Worm (Caenorhabditis elegans): ENCODE measurements around the gene F36G3.3.

The F36G3.3 gene

DNA sequence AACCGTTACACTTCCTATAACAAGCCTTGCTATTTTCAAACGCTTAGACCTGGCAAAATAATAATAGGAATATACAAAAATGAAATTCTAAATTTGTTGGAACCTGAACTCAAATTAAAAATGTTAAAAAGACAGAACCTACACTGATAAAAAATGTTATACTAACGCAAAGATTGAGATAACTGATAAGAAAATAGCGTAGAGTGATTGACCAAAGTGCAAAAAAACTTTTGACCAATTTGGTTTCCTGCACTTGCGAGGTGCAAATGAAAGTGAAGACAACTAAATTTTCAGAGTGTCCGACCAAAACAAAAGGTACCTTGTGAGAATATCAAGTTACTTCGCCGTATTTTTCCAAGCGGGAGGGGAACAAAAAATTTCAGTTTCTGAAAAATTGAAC is 3.1 kb upstream of the F36G3.3 start:
- TF ChIP-seq daf-16 (GFP tag; optimal IDR thresholded peaks at IDR 0.05) (no peak), daf-16 (tag; optimal IDR thresholded peaks at IDR 0.05) (no peak), pqm-1 (tag; optimal IDR thresholded peaks at IDR 0.05) (peak; percentile 60), F37D6.2 (tag; optimal IDR thresholded peaks at IDR 0.05) (no peak), zfp-2 (tag; optimal IDR thresholded peaks at IDR 0.05) (no peak)

DNA sequence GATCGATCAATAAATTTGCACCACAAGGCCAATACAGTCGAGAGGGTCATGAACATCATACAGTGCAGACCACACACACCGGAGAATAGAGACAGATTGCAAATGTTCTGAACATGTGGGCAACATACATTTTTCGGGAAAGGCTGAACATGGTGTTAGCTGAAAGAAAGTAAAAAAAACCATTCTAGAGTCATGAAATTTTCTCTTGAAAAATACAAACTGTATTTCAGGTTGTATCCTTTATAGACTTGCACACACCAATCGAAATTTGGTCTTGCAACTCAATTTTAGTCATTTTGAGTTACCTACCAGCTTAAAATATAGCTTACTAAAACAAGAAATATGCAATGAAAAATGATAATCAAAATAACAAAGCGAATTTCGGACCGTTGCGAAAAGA is 2.6 kb upstream of the F36G3.3 start:
- TF ChIP-seq skn-1 (tag; optimal IDR thresholded peaks at IDR 0.05) (no peak), unc-62 (GFP tag; optimal IDR thresholded peaks at IDR 0.05 in 1 of 2) (peak in 1 of 2 experiments; percentile 93), unc-62 (tag; optimal IDR thresholded peaks at IDR 0.05) (no peak), lin-15B (tag; optimal IDR thresholded peaks at IDR 0.05) (no peak)

DNA sequence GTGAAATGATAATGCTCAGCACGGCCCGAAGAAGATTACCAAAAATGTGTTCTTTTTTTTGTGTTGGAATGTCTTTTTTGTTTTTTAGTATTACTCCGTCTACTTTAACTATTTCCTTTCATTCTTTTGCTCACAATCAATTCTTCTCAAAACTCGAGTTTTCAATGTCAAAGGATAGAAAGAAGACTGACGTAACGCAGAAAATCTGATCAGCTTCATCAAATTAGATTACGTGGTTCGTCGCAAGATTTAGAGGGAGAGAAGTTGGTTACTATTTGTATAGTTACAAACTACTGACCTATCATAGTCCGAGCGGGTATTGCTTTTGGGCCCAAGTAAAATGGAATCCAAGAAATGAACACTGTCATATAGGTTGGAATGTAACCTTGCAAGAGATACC is 5.0 kb downstream of the F36G3.3 start:
- no peak for TF ChIP-seq ZK337.2 (GFP tag; IDR thresholded peaks at IDR 0.05)
- TF ChIP-seq nhr-41 (GFP tag; IDR thresholded peaks at IDR 0.05): no peak
- no peak for TF ChIP-seq unc-62 (GFP tag; optimal IDR thresholded peaks at IDR 0.05 in 1 of 2)
- no peak for TF ChIP-seq unc-62 (tag; optimal IDR thresholded peaks at IDR 0.05)
- no peak for TF ChIP-seq mdt-29 (GFP tag; IDR thresholded peaks at IDR 0.05)
- peak; percentile 90 for TF ChIP-seq ces-1 (GFP tag; optimal IDR thresholded peaks at IDR 0.05)
- no peak for TF ChIP-seq T26A8.4 (GFP tag; IDR thresholded peaks at IDR 0.05)
- no peak for TF ChIP-seq lin-13 (GFP tag; optimal IDR thresholded peaks at IDR 0.05)
- no peak for TF ChIP-seq spr-3 (GFP tag; optimal IDR thresholded peaks at IDR 0.05)
- no peak for TF ChIP-seq madf-5 (GFP tag; IDR thresholded peaks at IDR 0.05)
- no peak for TF ChIP-seq vab-7 (GFP tag; IDR thresholded peaks at IDR 0.05)
- no peak for TF ChIP-seq lin-39 (tag; optimal IDR thresholded peaks at IDR 0.05)
- TF ChIP-seq fkh-10 (GFP tag; optimal IDR thresholded peaks at IDR 0.05): peak; percentile 93
- TF ChIP-seq cey-2 (tag; optimal IDR thresholded peaks at IDR 0.05; ENCODE audit: borderline replicate concordance, insufficient read depth): no peak
- peak; percentile 27; the same call in 1 of the 2 replicates for TF ChIP-seq ctbp-1 (GFP tag; IDR thresholded peaks at IDR 0.05)
- TF ChIP-seq saeg-2 (GFP tag; IDR thresholded peaks at IDR 0.05): no peak
- TF ChIP-seq dmd-6 (GFP tag; IDR thresholded peaks at IDR 0.05): no peak
- no peak for TF ChIP-seq mdl-1 (tag; optimal IDR thresholded peaks at IDR 0.05)
- TF ChIP-seq nhr-237 (tag; optimal IDR thresholded peaks at IDR 0.05): no peak
- no peak for TF ChIP-seq ceh-62 (tag; optimal IDR thresholded peaks at IDR 0.05)
- TF ChIP-seq mxl-2 (GFP tag; conservative IDR thresholded peaks at IDR 0.05): no peak
- no peak for TF ChIP-seq egl-43 (GFP tag; IDR thresholded peaks at IDR 0.05)
- TF ChIP-seq F44E2.7 (GFP tag; IDR thresholded peaks at IDR 0.05): no peak
- no peak for TF ChIP-seq zip-11 (GFP tag; IDR thresholded peaks at IDR 0.05)

DNA sequence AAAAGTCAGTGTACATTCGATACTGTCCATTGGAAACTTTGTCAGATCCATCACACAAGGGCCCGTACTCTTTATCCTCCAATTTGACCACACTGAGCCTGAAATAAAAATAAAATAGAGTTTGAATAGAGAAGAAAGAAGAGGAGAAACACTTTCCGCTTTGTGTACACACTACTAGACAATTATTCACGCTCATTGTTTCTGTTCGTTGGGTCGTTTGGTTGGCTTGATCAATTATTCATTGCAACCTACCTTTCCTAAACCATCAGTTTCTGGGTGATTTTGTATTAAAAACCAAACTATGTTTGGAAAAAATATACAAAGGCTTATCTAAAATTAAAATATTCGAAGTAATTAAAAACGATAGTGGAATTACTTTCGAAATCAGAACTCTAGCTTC is 6.1 kb downstream of the F36G3.3 start:
- no peak for TF ChIP-seq ztf-7 (tag; optimal IDR thresholded peaks at IDR 0.05)
- no peak for TF ChIP-seq T26A8.4 (GFP tag; IDR thresholded peaks at IDR 0.05)
- TF ChIP-seq aly-2 (tag; optimal IDR thresholded peaks at IDR 0.05): no peak
- TF ChIP-seq hmg-1.1 (GFP tag; IDR thresholded peaks at IDR 0.05): no peak
- TF ChIP-seq dve-1 (tag; optimal IDR thresholded peaks at IDR 0.05; ENCODE audit: insufficient read depth): no peak
- TF ChIP-seq nhr-41 (GFP tag; IDR thresholded peaks at IDR 0.05): no peak
- no peak for TF ChIP-seq ceh-44 (GFP tag; IDR thresholded peaks at IDR 0.05)
- no peak for TF ChIP-seq ama-1 (optimal IDR thresholded peaks at IDR 0.05)
- no peak for TF ChIP-seq lim-7 (GFP tag; IDR thresholded peaks at IDR 0.05)
- TF ChIP-seq lsy-2 (tag; optimal IDR thresholded peaks at IDR 0.05): no peak
